Worm (Caenorhabditis elegans) whole organism, L3 larva: Measurements from ENCODE around the gene fbxb-118.

ENCODE experiments used
- R02D3.7 ChIP-seq: fragments of 150-350 bp; optimal IDR thresholded peaks from 2 replicates; lab custom pipeline; 2014; ENCODE audit warnings: missing biosample characterization, missing genetic modification characterization
- ZK546.5 ChIP-seq: sonication (generic microtip); optimal IDR thresholded peaks from 2 replicates; lab custom pipeline; 2017; ENCODE audit warnings: missing biosample characterization, missing genetic modification characterization
- aly-2 ChIP-seq: fragments of 150-350 bp; optimal IDR thresholded peaks from 2 replicates; lab custom pipeline; 2014; ENCODE audit warnings: missing biosample characterization, missing genetic modification characterization
- ama-1 ChIP-seq: fragments of 150-350 bp; optimal IDR thresholded peaks from 2 replicates; lab custom pipeline; 2018
- ceh-16 ChIP-seq: sonication (generic microtip); optimal IDR thresholded peaks from 2 replicates; lab custom pipeline; 2017; ENCODE audit warnings: missing biosample characterization, missing genetic modification characterization
- ceh-28 ChIP-seq: fragments of 150-350 bp; optimal IDR thresholded peaks from 2 replicates; lab custom pipeline; 2014; ENCODE audit warnings: missing biosample characterization, missing genetic modification reagents, missing genetic modification characterization
- ceh-82 ChIP-seq: fragments of 150-350 bp; optimal IDR thresholded peaks from 2 replicates; lab custom pipeline; 2014; ENCODE audit warnings: missing biosample characterization, missing genetic modification characterization
- ceh-9 ChIP-seq: sonication (generic microtip); optimal IDR thresholded peaks from 2 replicates; lab custom pipeline; 2018; ENCODE audit warnings: missing biosample characterization, missing genetic modification characterization
- egl-27 ChIP-seq: sonication (generic microtip); optimal IDR thresholded peaks from 4 replicates; lab custom pipeline; 2017; ENCODE audit warnings: missing biosample characterization, missing genetic modification reagents, missing genetic modification characterization
- egl-5 ChIP-seq: fragments of 150-350 bp; optimal IDR thresholded peaks from 2 replicates; lab custom pipeline; 2017; ENCODE audit warnings: missing biosample characterization, missing genetic modification reagents, missing genetic modification characterization, inconsistent platforms
- elt-1 ChIP-seq: fragments of 150-350 bp; optimal IDR thresholded peaks from 2 replicates; lab custom pipeline; 2014; ENCODE audit warnings: missing biosample characterization, missing genetic modification characterization
- elt-2 ChIP-seq: sonication (generic microtip); optimal IDR thresholded peaks from 2 replicates; lab custom pipeline; 2016; ENCODE audit warnings: missing genetic modification reagents, mild to moderate bottlenecking, missing genetic modification characterization, missing compliant biosample characterization
- elt-3 ChIP-seq, 3 experiments: fragments of 150-350 bp in 1 of 3; sonication (generic microtip) in 2 of 3; optimal IDR thresholded peaks; 2 replicates in 2 of 3; 4 replicates in 1 of 3; lab custom pipeline; 2014 to 2017; ENCODE audit warnings: missing biosample characterization in 3 of 3, missing genetic modification characterization in 3 of 3
- eor-1 ChIP-seq, 2 experiments: fragments of 150-350 bp; optimal IDR thresholded peaks; 2 replicates each; lab custom pipeline; 2014 to 2018; ENCODE audit warnings: missing biosample characterization in 2 of 2, missing genetic modification characterization in 2 of 2
- fkh-10 ChIP-seq: sonication (generic microtip); optimal IDR thresholded peaks from 2 replicates; lab custom pipeline; 2017; ENCODE audit warnings: missing biosample characterization, missing genetic modification reagents, missing genetic modification characterization
- fkh-2 ChIP-seq: fragments of 150-350 bp; optimal IDR thresholded peaks from 2 replicates; lab custom pipeline; 2014; ENCODE audit warnings: missing biosample characterization, missing genetic modification reagents, missing genetic modification characterization
- fos-1 ChIP-seq: fragments of 150-350 bp; optimal IDR thresholded peaks from 2 replicates; lab custom pipeline; 2014; ENCODE audit warnings: missing biosample characterization, missing genetic modification characterization
- hmg-11 ChIP-seq: sonication (generic microtip); optimal IDR thresholded peaks from 2 replicates; lab custom pipeline; 2016; ENCODE audit warnings: missing genetic modification characterization, missing compliant biosample characterization
- jun-1 ChIP-seq: fragments of 150-350 bp; optimal IDR thresholded peaks from 2 replicates; lab custom pipeline; 2014; ENCODE audit warnings: missing biosample characterization, missing genetic modification reagents, missing genetic modification characterization
- lin-15B ChIP-seq: fragments of 150-350 bp; optimal IDR thresholded peaks from 2 replicates; lab custom pipeline; 2014; ENCODE audit warnings: missing biosample characterization, missing genetic modification characterization
- lsy-12 ChIP-seq: sonication (generic microtip); optimal IDR thresholded peaks from 2 replicates; lab custom pipeline; 2016; ENCODE audit warnings: mild to moderate bottlenecking, missing genetic modification characterization, missing compliant biosample characterization
- mdl-1 ChIP-seq: fragments of 150-350 bp; optimal IDR thresholded peaks from 2 replicates; lab custom pipeline; 2014; ENCODE audit warnings: missing biosample characterization, missing genetic modification characterization
- mml-1 ChIP-seq: fragments of 150-350 bp; sonication (generic microtip); optimal IDR thresholded peaks from 3 replicates; lab custom pipeline; 2014; ENCODE audit warnings: missing biosample characterization, missing genetic modification characterization
- nfya-1 ChIP-seq: sonication (generic microtip); optimal IDR thresholded peaks from 2 replicates; lab custom pipeline; 2017; ENCODE audit warnings: missing genetic modification characterization, mild to moderate bottlenecking, missing compliant biosample characterization, antibody characterized with exemption, moderate library complexity; ENCODE audit not compliant: insufficient read depth
- nhr-11 ChIP-seq: fragments of 150-350 bp; optimal IDR thresholded peaks from 2 replicates; lab custom pipeline; 2014; ENCODE audit warnings: missing biosample characterization, missing genetic modification characterization
- nhr-12 ChIP-seq: fragments of 150-350 bp; optimal IDR thresholded peaks from 2 replicates; lab custom pipeline; 2014; ENCODE audit warnings: missing biosample characterization, missing genetic modification characterization
- nhr-23 ChIP-seq: fragments of 150-350 bp; optimal IDR thresholded peaks from 2 replicates; lab custom pipeline; 2014; ENCODE audit warnings: missing biosample characterization, missing genetic modification reagents, missing genetic modification characterization
- nhr-237 ChIP-seq: fragments of 150-350 bp; optimal IDR thresholded peaks from 2 replicates; lab custom pipeline; 2014; ENCODE audit warnings: missing biosample characterization, missing genetic modification characterization
- nhr-25 ChIP-seq: sonication (generic microtip); optimal IDR thresholded peaks from 2 replicates; lab custom pipeline; 2017; ENCODE audit warnings: missing biosample characterization, missing genetic modification characterization
- nhr-28 ChIP-seq: fragments of 150-350 bp; optimal IDR thresholded peaks from 2 replicates; lab custom pipeline; 2014; ENCODE audit warnings: missing biosample characterization, missing genetic modification characterization
- nhr-67 ChIP-seq: fragments of 150-350 bp; optimal IDR thresholded peaks from 2 replicates; lab custom pipeline; 2014; ENCODE audit warnings: missing biosample characterization, missing genetic modification characterization
- nhr-76 ChIP-seq: fragments of 150-350 bp; sonication (generic microtip); optimal IDR thresholded peaks from 5 replicates; lab custom pipeline; 2014; ENCODE audit warnings: missing biosample characterization, missing genetic modification characterization
- nhr-77 ChIP-seq: fragments of 150-350 bp; optimal IDR thresholded peaks from 2 replicates; lab custom pipeline; 2014; ENCODE audit warnings: missing biosample characterization, missing genetic modification characterization
- pha-4 ChIP-seq: fragments of 150-350 bp; optimal IDR thresholded peaks from 2 replicates; lab custom pipeline; 2014; ENCODE audit warnings: missing biosample characterization, missing genetic modification reagents, missing genetic modification characterization
- pqm-1 ChIP-seq: fragments of 150-350 bp; optimal IDR thresholded peaks from 2 replicates; lab custom pipeline; 2017; ENCODE audit warnings: missing biosample characterization, missing genetic modification characterization, inconsistent platforms
- sea-2 ChIP-seq: fragments of 150-350 bp; sonication (generic microtip); optimal IDR thresholded peaks from 4 replicates; lab custom pipeline; 2014; ENCODE audit warnings: missing biosample characterization, missing genetic modification reagents, missing genetic modification characterization
- skn-1 ChIP-seq: fragments of 150-350 bp; optimal IDR thresholded peaks from 2 replicates; lab custom pipeline; 2014; ENCODE audit warnings: missing biosample characterization, missing genetic modification characterization
- snpc-4 ChIP-seq: fragments of 150-350 bp; optimal IDR thresholded peaks from 2 replicates; lab custom pipeline; 2014; ENCODE audit warnings: missing biosample characterization, missing genetic modification characterization
- tbx-2 ChIP-seq: sonication (generic microtip); optimal IDR thresholded peaks from 2 replicates; lab custom pipeline; 2016; ENCODE audit warnings: mild to moderate bottlenecking, missing genetic modification characterization, missing compliant biosample characterization
- unc-62 ChIP-seq: fragments of 150-350 bp; sonication (generic microtip); optimal IDR thresholded peaks from 4 replicates; lab custom pipeline; 2014; ENCODE audit warnings: missing biosample characterization, missing genetic modification reagents, missing genetic modification characterization
- ztf-11 ChIP-seq: fragments of 150-350 bp; optimal IDR thresholded peaks from 2 replicates; lab custom pipeline; 2014; ENCODE audit warnings: missing biosample characterization, missing genetic modification characterization
- ztf-4 ChIP-seq: fragments of 150-350 bp; optimal IDR thresholded peaks from 2 replicates; lab custom pipeline; 2014; ENCODE audit warnings: missing biosample characterization, missing genetic modification characterization

The fbxb-118 gene

ce11 chrII:4081891-4082290 lies 18.0 kb upstream of the fbxb-118 start:
- TF ChIP-seq ztf-11 (tag; lab: Kevin White, UChicago) = no peak

DNA sequence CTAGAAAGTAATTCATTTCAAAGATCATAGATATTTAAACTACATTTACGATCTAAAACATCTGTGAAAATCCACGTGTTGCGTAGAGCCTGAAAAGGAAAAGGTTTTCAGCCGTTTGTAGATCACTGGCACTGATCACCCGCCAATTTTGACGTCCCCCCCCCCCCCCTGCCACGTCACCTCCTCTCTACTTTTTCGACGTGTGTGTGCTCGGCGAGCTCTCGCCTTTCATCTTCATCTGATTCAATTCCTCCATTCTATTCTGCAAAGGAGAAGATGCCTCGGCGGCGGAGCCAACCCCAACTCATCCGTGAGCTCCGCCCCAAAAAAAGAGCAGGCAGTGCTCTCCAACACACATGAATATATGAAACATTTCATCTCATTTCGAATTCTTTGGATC lies 17.2 kb upstream of the fbxb-118 start:
- TF ChIP-seq pqm-1 (tag; lab: Kevin White, UChicago) = no peak
- no peak for TF ChIP-seq aly-2 (tag; lab: Kevin White, UChicago)
- TF ChIP-seq ceh-82 = no peak
- TF ChIP-seq elt-2 (tag; lab: Kevin White, UChicago) = no peak
- TF ChIP-seq unc-62 (GFP tag; lab: Kevin White, UChicago) = no peak
- TF ChIP-seq elt-1 = no peak
- no peak for TF ChIP-seq lsy-12 (tag; lab: Kevin White, UChicago)
- TF ChIP-seq ZK546.5 (tag; lab: Kevin White, UChicago) = no peak
- no peak for TF ChIP-seq nhr-67
- TF ChIP-seq fkh-2 (tag; lab: Kevin White, UChicago) = no peak
- TF ChIP-seq fos-1 (tag; lab: Kevin White, UChicago) = no peak
- no peak for TF ChIP-seq nhr-28 (tag; lab: Kevin White, UChicago)
- no peak for TF ChIP-seq snpc-4 (tag; lab: Kevin White, UChicago)
- TF ChIP-seq mml-1 (tag; lab: Kevin White, UChicago) = no peak
- TF ChIP-seq eor-1 (tag; optimal IDR thresholded peaks at IDR 0.05; lab: Kevin White, UChicago) = no peak
- TF ChIP-seq pha-4 (tag; lab: Kevin White, UChicago) = no peak
- TF ChIP-seq R02D3.7 (tag; lab: Kevin White, UChicago) = no peak
- no peak for TF ChIP-seq nhr-11 (tag; lab: Kevin White, UChicago)
- no peak for TF ChIP-seq mdl-1
- TF ChIP-seq jun-1 (tag; lab: Kevin White, UChicago) = no peak
- TF ChIP-seq, all 47 proteins: peak for 0

DNA sequence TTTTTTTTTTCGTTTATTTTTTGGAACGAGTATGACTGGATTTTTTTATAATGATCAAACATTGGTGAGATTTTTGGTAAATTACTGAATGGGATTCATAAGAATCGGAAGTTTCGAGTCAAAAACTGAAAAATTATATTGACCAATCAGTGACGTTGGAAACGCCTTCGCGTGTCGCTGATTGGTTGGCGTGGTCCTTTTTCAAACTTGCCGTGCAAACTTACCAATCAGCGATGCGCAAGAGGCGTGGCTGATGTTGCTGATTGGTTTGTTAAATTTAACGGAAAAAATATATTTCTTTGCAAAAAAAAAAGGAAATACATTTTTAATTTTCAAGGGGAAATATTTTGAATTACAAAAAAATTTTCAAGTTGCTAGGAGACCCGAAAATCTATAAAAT lies 10.8 kb upstream of the fbxb-118 start:
- TF ChIP-seq nfya-1 (tag; lab: Kevin White, UChicago) (peak; percentile 83), ceh-82 (no peak), pha-4 (tag; lab: Kevin White, UChicago) (no peak), elt-2 (tag; lab: Kevin White, UChicago) (no peak), ztf-4 (tag; lab: Kevin White, UChicago) (no peak)

ce11 chrII:4071075-4071474 lies 7.2 kb upstream of the fbxb-118 start:
- no peak for TF ChIP-seq nhr-77 (tag; lab: Kevin White, UChicago)
- no peak for TF ChIP-seq elt-3 (tag; optimal IDR thresholded peaks at IDR 0.05; lab: Kevin White, UChicago)
- no peak for TF ChIP-seq mml-1 (tag; lab: Kevin White, UChicago)
- no peak for TF ChIP-seq nhr-76 (tag; lab: Kevin White, UChicago)
- no peak for TF ChIP-seq ceh-16
- no peak for TF ChIP-seq nhr-25 (tag; lab: Kevin White, UChicago)
- no peak for TF ChIP-seq nhr-11 (tag; lab: Kevin White, UChicago)

DNA sequence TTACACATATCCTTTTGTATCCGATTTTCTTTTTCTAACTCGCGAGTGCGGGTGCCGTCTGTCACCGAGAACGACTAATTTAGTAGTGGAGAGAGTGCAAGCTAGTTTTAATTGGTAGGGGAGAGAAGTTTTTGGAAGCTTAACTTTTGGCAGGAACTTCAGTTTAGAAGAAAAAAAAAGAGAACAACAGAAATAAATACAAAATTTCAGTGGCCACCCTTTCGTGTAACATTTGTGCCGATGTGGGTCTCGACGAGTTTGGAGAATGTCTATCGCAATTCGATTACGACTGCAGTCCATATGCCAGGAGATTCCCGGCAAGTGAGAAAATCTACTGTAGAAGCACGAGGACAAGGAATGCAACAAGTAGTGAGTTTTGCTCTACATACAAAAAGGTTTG lies 4.2 kb upstream of the fbxb-118 start:
- TF ChIP-seq egl-27 (tag; lab: Kevin White, UChicago) (no peak), fkh-10 (GFP tag; lab: Kevin White, UChicago) (no peak), mdl-1 (no peak), nhr-237 (tag; lab: Kevin White, UChicago) (no peak), tbx-2 (tag; lab: Kevin White, UChicago) (no peak), elt-1 (no peak), pqm-1 (tag; lab: Kevin White, UChicago) (no peak)

DNA sequence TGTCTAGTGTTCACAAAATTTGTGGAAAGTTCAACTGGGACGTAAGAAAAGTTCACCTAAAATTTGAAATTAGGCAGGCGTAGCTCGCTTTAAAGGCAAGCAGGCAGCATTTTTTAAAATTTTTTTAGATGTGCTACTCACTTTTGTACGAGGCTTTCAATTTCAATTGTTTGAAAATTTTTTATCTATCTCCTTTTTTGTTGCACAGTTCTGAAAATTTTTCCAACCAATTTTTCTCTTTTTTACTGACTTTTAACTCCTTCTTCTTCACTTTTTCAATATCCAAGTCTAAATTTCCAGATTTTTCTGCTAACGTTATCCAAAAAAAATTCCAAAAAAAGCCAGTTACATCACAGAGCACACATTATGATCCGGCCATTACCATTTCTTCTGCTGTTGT lies 3.4 kb upstream of the fbxb-118 start, which contains the start of gene W06A11.1:
TSS of gene W06A11.1 (plus strand) at position 301 of the 400 bp plus-strand sequence.
- TF ChIP-seq ceh-9 (tag; lab: Kevin White, UChicago) (no peak), mml-1 (tag; lab: Kevin White, UChicago) (no peak), elt-3 (tag; optimal IDR thresholded peaks at IDR 0.05; lab: Kevin White, UChicago) (no peak), nhr-12 (tag; lab: Kevin White, UChicago) (no peak), ama-1 (no peak), sea-2 (GFP tag; lab: Kevin White, UChicago) (no peak), nhr-23 (no peak), pha-4 (tag; lab: Kevin White, UChicago) (no peak), skn-1 (tag; lab: Kevin White, UChicago) (no peak), hmg-11 (tag; lab: Kevin White, UChicago) (no peak), nhr-11 (tag; lab: Kevin White, UChicago) (no peak), snpc-4 (tag; lab: Kevin White, UChicago) (no peak), nhr-76 (tag; lab: Kevin White, UChicago) (no peak), jun-1 (tag; lab: Kevin White, UChicago) (no peak), lin-15B (tag; lab: Kevin White, UChicago) (no peak), ztf-4 (tag; lab: Kevin White, UChicago) (no peak), egl-27 (tag; lab: Kevin White, UChicago) (no peak), ceh-28 (tag; lab: Kevin White, UChicago) (no peak), egl-5 (no peak), lsy-12 (tag; lab: Kevin White, UChicago) (no peak)
